Worm (Caenorhabditis elegans) whole organism, L3 larva: Measurements from ENCODE around the gene ugt-48.

Experiments
- R02D3.7 ChIP-seq: fragments of 150-350 bp; optimal IDR thresholded peaks from 2 replicates; lab custom pipeline; 2014; ENCODE audit warnings: missing biosample characterization, missing genetic modification characterization
- ZK546.5 ChIP-seq: sonication (generic microtip); optimal IDR thresholded peaks from 2 replicates; lab custom pipeline; 2017; ENCODE audit warnings: missing biosample characterization, missing genetic modification characterization
- aly-2 ChIP-seq: fragments of 150-350 bp; optimal IDR thresholded peaks from 2 replicates; lab custom pipeline; 2014; ENCODE audit warnings: missing biosample characterization, missing genetic modification characterization
- ceh-82 ChIP-seq: fragments of 150-350 bp; optimal IDR thresholded peaks from 2 replicates; lab custom pipeline; 2014; ENCODE audit warnings: missing biosample characterization, missing genetic modification characterization
- fos-1 ChIP-seq: fragments of 150-350 bp; optimal IDR thresholded peaks from 2 replicates; lab custom pipeline; 2014; ENCODE audit warnings: missing biosample characterization, missing genetic modification characterization
- lin-39 ChIP-seq: fragments of 150-350 bp; optimal IDR thresholded peaks from 2 replicates; lab custom pipeline; 2018; ENCODE audit warnings: missing biosample characterization, missing genetic modification reagents, missing genetic modification characterization
- mdl-1 ChIP-seq: fragments of 150-350 bp; optimal IDR thresholded peaks from 2 replicates; lab custom pipeline; 2014; ENCODE audit warnings: missing biosample characterization, missing genetic modification characterization
- nhr-11 ChIP-seq: fragments of 150-350 bp; optimal IDR thresholded peaks from 2 replicates; lab custom pipeline; 2014; ENCODE audit warnings: missing biosample characterization, missing genetic modification characterization
- nhr-28 ChIP-seq: fragments of 150-350 bp; optimal IDR thresholded peaks from 2 replicates; lab custom pipeline; 2014; ENCODE audit warnings: missing biosample characterization, missing genetic modification characterization
- pha-4 ChIP-seq: fragments of 150-350 bp; optimal IDR thresholded peaks from 2 replicates; lab custom pipeline; 2014; ENCODE audit warnings: missing biosample characterization, missing genetic modification reagents, missing genetic modification characterization
- pqm-1 ChIP-seq: fragments of 150-350 bp; optimal IDR thresholded peaks from 2 replicates; lab custom pipeline; 2017; ENCODE audit warnings: missing biosample characterization, missing genetic modification characterization, inconsistent platforms
- skn-1 ChIP-seq: fragments of 150-350 bp; optimal IDR thresholded peaks from 2 replicates; lab custom pipeline; 2014; ENCODE audit warnings: missing biosample characterization, missing genetic modification characterization
- snpc-4 ChIP-seq: fragments of 150-350 bp; optimal IDR thresholded peaks from 2 replicates; lab custom pipeline; 2014; ENCODE audit warnings: missing biosample characterization, missing genetic modification characterization
- ztf-11 ChIP-seq: fragments of 150-350 bp; optimal IDR thresholded peaks from 2 replicates; lab custom pipeline; 2014; ENCODE audit warnings: missing biosample characterization, missing genetic modification characterization

DNA sequence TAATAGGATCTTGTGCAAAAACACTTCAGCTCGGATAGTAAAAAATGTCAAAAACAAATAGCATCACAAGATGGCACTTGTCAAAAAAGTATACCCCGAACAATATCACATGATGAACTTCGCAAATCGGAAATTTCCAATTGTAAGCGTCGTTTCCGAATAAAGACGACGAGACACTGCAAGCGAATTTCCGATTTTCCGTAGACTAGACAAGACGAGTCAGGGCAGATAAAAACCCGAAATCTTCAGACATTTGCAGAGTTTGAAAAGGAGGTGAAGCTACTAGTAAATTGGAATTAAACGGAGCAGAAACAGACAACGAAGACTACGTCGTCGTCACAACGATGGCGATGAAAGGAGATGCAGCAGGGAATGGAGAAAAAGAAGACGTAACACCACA is 23.8 kb upstream of the ugt-48 start:
- TF ChIP-seq pha-4, result no peak
- TF ChIP-seq ceh-82 (tag; lab: Kevin White, UChicago), result no peak
- no peak for TF ChIP-seq pqm-1
- TF ChIP-seq aly-2, result no peak
- TF ChIP-seq nhr-11 (tag; lab: Kevin White, UChicago), result no peak
- TF ChIP-seq ztf-11 (tag; lab: Kevin White, UChicago), result no peak
- no peak for TF ChIP-seq snpc-4 (tag; lab: Kevin White, UChicago)
- TF ChIP-seq R02D3.7 (tag; lab: Kevin White, UChicago), result no peak
- no peak for TF ChIP-seq nhr-28 (tag; lab: Kevin White, UChicago)
- TF ChIP-seq mdl-1 (tag; lab: Kevin White, UChicago), result no peak
- no peak for TF ChIP-seq skn-1
- no peak for TF ChIP-seq lin-39 (tag; lab: Kevin White, UChicago)
- TF ChIP-seq fos-1 (tag; lab: Kevin White, UChicago), result no peak
- TF ChIP-seq ZK546.5, result no peak
